Worm (Caenorhabditis elegans) whole organism, late embryonic: ENCODE data around the gene C06B8.7.

Experiments
- Y22D7AL.16 ChIP-seq: sonication (generic microtip); optimal IDR thresholded peaks from 2 replicates; lab custom pipeline; 2016; ENCODE audit warnings: missing genetic modification characterization, missing compliant biosample characterization
- ama-1 ChIP-seq: fragments of 150-350 bp; optimal IDR thresholded peaks from 2 replicates; lab custom pipeline; 2014
- ceh-48 ChIP-seq: sonication (generic microtip); optimal IDR thresholded peaks from 2 replicates; lab custom pipeline; 2016; ENCODE audit warnings: missing genetic modification characterization, inconsistent platforms, missing compliant biosample characterization
- odd-2 ChIP-seq: sonication (generic microtip); optimal IDR thresholded peaks from 2 replicates; lab custom pipeline; 2017; ENCODE audit warnings: antibody characterized with exemption, mild to moderate bottlenecking, missing genetic modification characterization, missing compliant biosample characterization
- pha-4 ChIP-seq: fragments of 150-350 bp; optimal IDR thresholded peaks from 2 replicates; lab custom pipeline; 2018; ENCODE audit warnings: missing biosample characterization, missing genetic modification reagents, missing genetic modification characterization
- unc-86 ChIP-seq: sonication (generic microtip); optimal IDR thresholded peaks from 2 replicates; lab custom pipeline; 2016; ENCODE audit warnings: missing genetic modification characterization, missing compliant biosample characterization

DNA sequence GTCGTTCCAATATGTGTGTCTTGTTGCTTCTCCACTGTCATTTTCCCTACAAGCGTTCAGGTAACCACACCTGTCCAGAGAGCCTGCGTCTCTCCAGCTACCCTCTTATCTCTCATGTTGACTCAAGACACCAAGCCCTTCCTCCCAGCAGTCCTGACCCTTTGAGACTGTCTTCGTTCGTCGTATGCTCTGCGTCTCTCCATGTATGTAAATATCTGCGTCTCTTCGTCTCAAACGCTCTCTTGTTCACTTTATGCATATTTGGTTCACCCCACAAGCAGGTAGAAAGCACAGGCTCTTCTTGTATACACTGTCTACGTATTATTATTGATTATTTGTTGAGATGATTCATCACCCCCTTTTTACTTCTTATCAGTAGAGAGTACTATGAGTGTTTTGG, 803 bp upstream of the C06B8.7 start:
- TF ChIP-seq Y22D7AL.16 = no peak
- no peak for TF ChIP-seq ama-1 (lab: Kevin White, UChicago)
- no peak for TF ChIP-seq pha-4 (tag; lab: Kevin White, UChicago)
- no peak for TF ChIP-seq unc-86 (tag; lab: Kevin White, UChicago)
- no peak for TF ChIP-seq ceh-48 (tag; lab: Kevin White, UChicago)
- TF ChIP-seq odd-2 (tag; lab: Kevin White, UChicago) = no peak
